Fruit fly (Drosophila melanogaster): ENCODE data around the gene cyc.

cyc gene

dm6 chr3L:19834143-19834794, 18.5 kb upstream of the cyc start, which contains the start of the genes trc and CG32221 (continued):
- peak; percentile 33 for TF ChIP-seq CG8924 (tag; optimal IDR thresholded peaks at IDR 0.05)
- TF ChIP-seq chif (GFP tag; optimal IDR thresholded peaks at IDR 0.05): no peak
- TF ChIP-seq CG17186 (GFP tag; optimal IDR thresholded peaks at IDR 0.05): peak; percentile 51
- TF ChIP-seq Bgb (GFP tag; IDR thresholded peaks at IDR 0.05; ENCODE audit: partially characterized antibody): peak; percentile 84
- TF ChIP-seq stwl (tag; optimal IDR thresholded peaks at IDR 0.05): peak; percentile 53
- no peak; the same call in 2 of the 3 replicates for TF ChIP-seq CG34224 (GFP tag; IDR thresholded peaks at IDR 0.05; ENCODE audit: partially characterized antibody)
- TF ChIP-seq CG17802 (tag; optimal IDR thresholded peaks at IDR 0.05): peak; percentile 36
- peak; percentile 27 for TF ChIP-seq Six4 (GFP tag; optimal IDR thresholded peaks at IDR 0.05)
- peak; percentile 80 for TF ChIP-seq CG34422 (GFP tag; IDR thresholded peaks at IDR 0.05)
- peak; percentile 53 for TF ChIP-seq CG12391 (tag; optimal IDR thresholded peaks at IDR 0.05)
- TF ChIP-seq D (optimal IDR thresholded peaks at IDR 0.05): no peak
- TF ChIP-seq D (GFP tag; optimal IDR thresholded peaks at IDR 0.05): no peak
- peak; percentile 79 for TF ChIP-seq CG15514 (GFP tag; optimal IDR thresholded peaks at IDR 0.05)
- TF ChIP-seq C15 (GFP tag; IDR thresholded peaks at IDR 0.05): no peak
- no peak for TF ChIP-seq CG12299 (tag; optimal IDR thresholded peaks at IDR 0.05)
- TF ChIP-seq CG7271 (tag; optimal IDR thresholded peaks at IDR 0.05): no peak
- peak; percentile 82 for TF ChIP-seq Med (GFP tag)
- peak; percentile 9 for TF ChIP-seq CG9609 (GFP tag; optimal IDR thresholded peaks at IDR 0.05)
- TF ChIP-seq Hr51 (GFP tag; optimal IDR thresholded peaks at IDR 0.05): no peak
- no peak for TF ChIP-seq tup (GFP tag; optimal IDR thresholded peaks at IDR 0.05)
- 0 out of 2 replicates have a peak, but pooled peaks have one; percentile 7 for TF ChIP-seq CG14441 (GFP tag; IDR thresholded peaks at IDR 0.05)
- TF ChIP-seq CG32772 (GFP tag; IDR thresholded peaks at IDR 0.05): no peak
- TF ChIP-seq CG7745 (tag; optimal IDR thresholded peaks at IDR 0.05): no peak
- no peak for TF ChIP-seq Eip74EF (GFP tag; optimal IDR thresholded peaks at IDR 0.05)
- TF ChIP-seq tio (GFP tag; optimal IDR thresholded peaks at IDR 0.05): no peak
- no peak for TF ChIP-seq Neu2 (GFP tag; optimal IDR thresholded peaks at IDR 0.05; ENCODE audit: borderline replicate concordance)
- no peak for TF ChIP-seq Lim3 (GFP tag; IDR thresholded peaks at IDR 0.05)
- TF ChIP-seq CG31441 (GFP tag; IDR thresholded peaks at IDR 0.05): no peak
- no peak for TF ChIP-seq CG31388 (GFP tag; optimal IDR thresholded peaks at IDR 0.05)
- no peak for TF ChIP-seq Hey (tag; optimal IDR thresholded peaks at IDR 0.05)
- TF ChIP-seq E2f1 (GFP tag; IDR thresholded peaks at IDR 0.05): no peak
- peak; percentile 33 for TF ChIP-seq CrebB (tag; optimal IDR thresholded peaks at IDR 0.05)
- TF ChIP-seq CG32767 (GFP tag; IDR thresholded peaks at IDR 0.05): no peak
- TF ChIP-seq BEAF-32 (GFP tag; optimal IDR thresholded peaks at IDR 0.05): peak; percentile 85
- TF ChIP-seq CG10565 (GFP tag; optimal IDR thresholded peaks at IDR 0.05): no peak
- peak; percentile 44; the same call in 1 of the 2 replicates for TF ChIP-seq H2.0 (GFP tag; IDR thresholded peaks at IDR 0.05)
- TF ChIP-seq scrt (GFP tag; optimal IDR thresholded peaks at IDR 0.05): no peak
- TF ChIP-seq Fer2 (tag; optimal IDR thresholded peaks at IDR 0.05): peak; percentile 63
- peak; percentile 94 for TF ChIP-seq HLHmδ (GFP tag; optimal IDR thresholded peaks at IDR 0.05)
- TF ChIP-seq CG17361 (GFP tag; IDR thresholded peaks at IDR 0.05): no peak
- no peak for TF ChIP-seq ind (GFP tag; optimal IDR thresholded peaks at IDR 0.05)
- peak; percentile 66 for TF ChIP-seq mirr (GFP tag; optimal IDR thresholded peaks at IDR 0.05)
- peak; percentile 1 for TF ChIP-seq pum (GFP tag; optimal IDR thresholded peaks at IDR 0.05)
- no peak for TF ChIP-seq Mad (GFP tag; optimal IDR thresholded peaks at IDR 0.05)
- TF ChIP-seq tgo (GFP tag; IDR thresholded peaks at IDR 0.05): peak; percentile 45; the same call in 1 of the 3 replicates
- peak; percentile 77 for TF ChIP-seq Rfx (GFP tag; IDR thresholded peaks at IDR 0.05)
- no peak for TF ChIP-seq sc (optimal IDR thresholded peaks at IDR 0.05)
- TF ChIP-seq sc (GFP tag; optimal IDR thresholded peaks at IDR 0.05): peak; percentile 20
- no peak for TF ChIP-seq gce (GFP tag; IDR thresholded peaks at IDR 0.05)
- TF ChIP-seq TFAM (GFP tag; optimal IDR thresholded peaks at IDR 0.05): no peak
